Worm (Caenorhabditis elegans) whole organism, L1 larva: ENCODE data around the gene rec-8.

ENCODE experiments used
- aly-2 ChIP-seq: fragments of 150-350 bp; optimal IDR thresholded peaks from 2 replicates; lab custom pipeline; 2014; ENCODE audit warnings: missing biosample characterization, missing genetic modification characterization
- ama-1 ChIP-seq: fragments of 150-350 bp; optimal IDR thresholded peaks from 2 replicates; lab custom pipeline; 2014
- egl-27 ChIP-seq, 2 experiments: fragments of 150-350 bp in 1 of 2; sonication (generic microtip); optimal IDR thresholded peaks; 3 replicates each; lab custom pipeline; 2017 to 2018; ENCODE audit warnings: missing biosample characterization in 2 of 2, missing genetic modification characterization in 2 of 2, missing genetic modification reagents in 2 of 2
- lin-13 ChIP-seq: fragments of 150-350 bp; optimal IDR thresholded peaks from 2 replicates; lab custom pipeline; 2014; ENCODE audit warnings: missing biosample characterization, missing genetic modification reagents, missing genetic modification characterization
- nhr-11 ChIP-seq: fragments of 150-350 bp; optimal IDR thresholded peaks from 2 replicates; lab custom pipeline; 2014; ENCODE audit warnings: missing biosample characterization, missing genetic modification characterization
- ztf-11 ChIP-seq, 2 experiments: sonication (generic microtip); optimal IDR thresholded peaks; 2 replicates each; lab custom pipeline; 2016 to 2017; ENCODE audit warnings: missing genetic modification characterization in 2 of 2, missing biosample characterization in 1 of 2, missing compliant biosample characterization in 1 of 2

DNA sequence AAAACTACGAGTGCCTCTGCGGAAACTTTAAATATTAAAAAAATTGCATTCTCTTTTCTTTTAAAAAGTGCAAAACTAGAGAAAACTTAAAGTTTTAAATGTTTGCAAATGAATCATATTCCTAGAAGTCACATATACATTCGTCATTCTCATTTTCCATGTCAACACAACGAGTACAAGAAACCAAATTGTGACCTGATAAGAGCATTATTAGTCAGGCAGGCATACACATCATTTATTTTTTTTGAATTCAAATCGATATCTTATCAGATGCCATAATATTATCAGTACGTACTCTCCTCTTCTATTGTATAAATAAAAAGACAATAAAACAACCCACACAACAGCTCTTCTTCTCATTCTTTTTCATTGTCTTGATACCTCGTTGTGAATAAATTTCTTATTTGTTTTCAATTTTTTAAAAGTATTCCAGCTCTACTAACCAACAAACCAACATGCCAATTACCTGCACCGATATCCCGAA lies 5.7 kb downstream of the rec-8 start, which contains the start of gene W02A2.9:
- TF ChIP-seq lin-13 (no peak), aly-2 (tag; lab: Kevin White, UChicago) (no peak), egl-27 (tag; optimal IDR thresholded peaks at IDR 0.05; lab: Kevin White, UChicago) (no peak), nhr-11 (tag; lab: Kevin White, UChicago) (no peak), ztf-11 (tag; optimal IDR thresholded peaks at IDR 0.05; lab: Kevin White, UChicago) (no peak), ama-1 (lab: Kevin White, UChicago) (no peak)
